Worm (Caenorhabditis elegans): ENCODE measurements around the gene mrps-22.

The mrps-22 gene

ce11 chrII:10578843-10579430, 3.5 kb upstream of the mrps-22 start, which contains the start of gene rpb-6 (continued):
- no peak for TF ChIP-seq hmg-1.2 (GFP tag; IDR thresholded peaks at IDR 0.05)
- TF ChIP-seq F57A8.1 (GFP tag; optimal IDR thresholded peaks at IDR 0.05): no peak
- TF ChIP-seq ztf-26 (tag; optimal IDR thresholded peaks at IDR 0.05): no peak
- TF ChIP-seq efl-1 (GFP tag; optimal IDR thresholded peaks at IDR 0.05): peak; percentile 40
- peak; percentile 49; the same call in 1 of the 2 replicates for TF ChIP-seq madf-6 (GFP tag; IDR thresholded peaks at IDR 0.05)
- peak; percentile 67 for TF ChIP-seq lin-54 (GFP tag; optimal IDR thresholded peaks at IDR 0.05)
- TF ChIP-seq F33H1.4 (GFP tag; IDR thresholded peaks at IDR 0.05): peak; percentile 56
- TF ChIP-seq zim-3 (tag; optimal IDR thresholded peaks at IDR 0.05): no peak
- TF ChIP-seq C06A6.2 (GFP tag; conservative IDR thresholded peaks at IDR 0.05): no peak
- TF ChIP-seq sea-2 (GFP tag; IDR thresholded peaks at IDR 0.05): no peak
- TF ChIP-seq dpl-1 (GFP tag; optimal IDR thresholded peaks at IDR 0.05): peak; percentile 9
- peak; percentile 66 for TF ChIP-seq lsl-1 (GFP tag; optimal IDR thresholded peaks at IDR 0.05)
- TF ChIP-seq hlh-12 (tag; optimal IDR thresholded peaks at IDR 0.05): no peak
- no peak for TF ChIP-seq aptf-2 (GFP tag; conservative IDR thresholded peaks at IDR 0.05)
- TF ChIP-seq rcor-1 (GFP tag; IDR thresholded peaks at IDR 0.05): no peak

DNA sequence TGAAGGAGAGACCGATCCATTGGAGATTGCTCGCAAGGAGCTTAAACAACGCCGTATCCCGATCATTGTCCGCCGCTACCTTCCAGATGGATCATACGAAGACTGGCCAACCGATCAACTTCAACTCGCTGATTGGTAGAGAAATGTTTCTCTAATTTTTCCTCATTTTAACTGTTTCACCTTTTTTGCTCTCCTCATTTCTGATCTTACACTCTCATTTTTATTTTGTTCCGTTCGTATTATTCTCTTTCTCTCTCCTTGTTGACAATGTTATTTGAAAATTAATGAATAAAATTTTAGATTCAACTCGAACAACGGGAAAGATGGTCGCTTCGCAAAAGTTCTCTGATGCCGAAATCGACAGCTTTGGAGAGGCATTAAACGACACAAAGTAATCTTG, 2.8 kb upstream of the mrps-22 start, which contains the start of gene dohh-1:
Gene dohh-1 (plus strand): TSS at position 301 of the 400 bp plus-strand sequence.
- TF ChIP-seq gei-17 (GFP tag; optimal IDR thresholded peaks at IDR 0.05) (no peak), mes-4 (tag; optimal IDR thresholded peaks at IDR 0.05) (no peak), let-526 (GFP tag; IDR thresholded peaks at IDR 0.05) (no peak), Y95B8A.8 (GFP tag; IDR thresholded peaks at IDR 0.05) (no peak)

- TF ChIP-seq lin-35 (GFP tag; optimal IDR thresholded peaks at IDR 0.05) (no peak), gei-17 (GFP tag; optimal IDR thresholded peaks at IDR 0.05) (no peak), snpc-4 (GFP tag; optimal IDR thresholded peaks at IDR 0.05) (no peak), snpc-4 (tag; optimal IDR thresholded peaks at IDR 0.05) (no peak), aptf-3 (GFP tag; IDR thresholded peaks at IDR 0.05) (no peak), ztf-3 (GFP tag; optimal IDR thresholded peaks at IDR 0.05) (no peak), fkh-3 (tag; optimal IDR thresholded peaks at IDR 0.05) (no peak), snpc-1.3 (tag; optimal IDR thresholded peaks at IDR 0.05; ENCODE audit: insufficient read depth) (no peak), dpff-1 (tag; optimal IDR thresholded peaks at IDR 0.05) (no peak), unc-62 (GFP tag; optimal IDR thresholded peaks at IDR 0.05) (no peak), nhr-179 (tag; optimal IDR thresholded peaks at IDR 0.05) (no peak), nhr-27 (tag; optimal IDR thresholded peaks at IDR 0.05) (no peak), F52B5.7 (tag; optimal IDR thresholded peaks at IDR 0.05) (no peak), madf-8 (GFP tag; conservative IDR thresholded peaks at IDR 0.05) (no peak), zim-3 (tag; optimal IDR thresholded peaks at IDR 0.05) (no peak), madf-10 (tag; optimal IDR thresholded peaks at IDR 0.05) (no peak), F10E7.11 (tag; optimal IDR thresholded peaks at IDR 0.05) (no peak)
Measured at ce11 chrII:10580833-10581232, 1.6 kb upstream of the mrps-22 start, which contains the start of gene dap-3. TSS of gene dap-3 (plus strand) at chrII:10581133.

DNA sequence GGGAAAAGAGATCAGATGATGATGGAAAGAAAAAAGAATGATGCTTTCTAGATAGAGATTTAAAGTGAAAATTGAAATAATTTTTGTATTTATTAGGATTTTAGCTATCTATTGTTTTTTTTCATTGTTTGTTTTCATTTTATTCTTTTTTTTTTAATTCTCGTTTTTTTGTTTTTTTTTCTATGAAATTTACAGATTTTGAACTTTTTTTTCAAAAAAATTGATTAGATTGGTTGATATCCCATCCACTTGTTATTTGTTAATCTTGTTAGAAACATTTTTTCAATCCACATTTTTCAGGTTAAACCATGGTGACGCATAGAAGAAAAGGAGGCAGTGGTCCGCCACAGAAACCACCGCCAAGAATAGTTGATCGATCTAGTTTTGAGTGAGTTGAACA, 1.6 kb downstream of the mrps-22 start, which contains the start of gene algn-9:
Gene algn-9 (plus strand): TSS at position 301 of the 400 bp plus-strand sequence.
- TF ChIP-seq Y95B8A.8 (GFP tag; IDR thresholded peaks at IDR 0.05) (0 out of 2 replicates have a peak, but pooled peaks have one; percentile 11), attf-3 (GFP tag; conservative IDR thresholded peaks at IDR 0.05) (no peak), egl-18 (GFP tag; IDR thresholded peaks at IDR 0.05) (no peak), K11D2.4 (GFP tag; IDR thresholded peaks at IDR 0.05) (no peak), ztf-18 (tag; optimal IDR thresholded peaks at IDR 0.05) (no peak)

All from whole organism, young adult.